Fruit fly (Drosophila melanogaster): ENCODE measurements around the gene retm.
A peak's percentile ranks its signal among the peaks of the same experiment; 100 is the strongest.

retm gene

dm6 chr2L:6447581-6448333, 8.0 kb downstream of the retm start (continued):
- TF ChIP-seq Eip78C (GFP tag) (peak; percentile 56), Lpt (GFP tag; optimal IDR thresholded peaks at IDR 0.05) (peak; percentile 20), CG6163 (GFP tag; IDR thresholded peaks at IDR 0.05) (peak; percentile 55; the same call in 1 of the 3 replicates), CG15336 (GFP tag; IDR thresholded peaks at IDR 0.05) (no peak), topi (GFP tag; optimal IDR thresholded peaks at IDR 0.05) (no peak), CG1621 (tag; optimal IDR thresholded peaks at IDR 0.05) (peak; percentile 67), CG11762 (GFP tag; optimal IDR thresholded peaks at IDR 0.05; ENCODE audit: insufficient read depth) (no peak), Eip75B (GFP tag; optimal IDR thresholded peaks at IDR 0.05) (no peak), CG6276 (GFP tag; optimal IDR thresholded peaks at IDR 0.05) (peak; percentile 54), Sox15 (GFP tag; optimal IDR thresholded peaks at IDR 0.05) (no peak)

- TF ChIP-seq Hr4 (GFP tag; optimal IDR thresholded peaks at IDR 0.05) = no peak
- no peak for TF ChIP-seq esn (GFP tag; optimal IDR thresholded peaks at IDR 0.05)
- no peak for TF ChIP-seq CG6163 (GFP tag; IDR thresholded peaks at IDR 0.05)
- TF ChIP-seq CG8119 (GFP tag; IDR thresholded peaks at IDR 0.05) = no peak
- TF ChIP-seq CG31627 (GFP tag; optimal IDR thresholded peaks at IDR 0.05) = no peak
- TF ChIP-seq fkh (GFP tag; optimal IDR thresholded peaks at IDR 0.05) = no peak
- TF ChIP-seq CG16779 (tag; optimal IDR thresholded peaks at IDR 0.05) = no peak
Measured at dm6 chr2L:6426329-6426728, 29.4 kb downstream of the retm start.

- peak; percentile 48 for TF ChIP-seq Eip78C (GFP tag)
- no peak for TF ChIP-seq Eip93F (GFP tag; optimal IDR thresholded peaks at IDR 0.05)
- TF ChIP-seq svp (GFP tag) = peak; percentile 74
Measured at dm6 chr2L:6424198-6424597, 31.5 kb downstream of the retm start, which contains the start of gene Fic. Gene Fic, plus strand, starts transcription at chr2L:6424336.

- TF ChIP-seq Sox14 (GFP tag; optimal IDR thresholded peaks at IDR 0.05) = no peak
- TF ChIP-seq svp (GFP tag) = peak; percentile 86
- TF ChIP-seq Hr38 (GFP tag; optimal IDR thresholded peaks at IDR 0.05) = no peak
- no peak for TF ChIP-seq CG8632 (GFP tag; optimal IDR thresholded peaks at IDR 0.05)
- no peak for TF ChIP-seq net (GFP tag; optimal IDR thresholded peaks at IDR 0.05)
- no peak for TF ChIP-seq Ets96B (tag; optimal IDR thresholded peaks at IDR 0.05)
- TF ChIP-seq CG3919 (GFP tag; optimal IDR thresholded peaks at IDR 0.05) = no peak
- no peak for TF ChIP-seq Smox (GFP tag; optimal IDR thresholded peaks at IDR 0.05)
- 0 out of 3 replicates have a peak, but pooled peaks have one; percentile 14 for TF ChIP-seq eg (GFP tag; IDR thresholded peaks at IDR 0.05)
Measured at dm6 chr2L:6423148-6423547, 32.6 kb downstream of the retm start, which contains the start of gene Tig. Gene Tig, minus strand, starts transcription at chr2L:6423310.

dm6 chr2L:6422488-6422887, 33.2 kb downstream of the retm start:
- peak; percentile 94 for TF ChIP-seq svp (GFP tag)
- TF ChIP-seq achi (GFP tag; optimal IDR thresholded peaks at IDR 0.05) = no peak

- TF ChIP-seq CG8119 (GFP tag; IDR thresholded peaks at IDR 0.05) = no peak
- TF ChIP-seq svp (GFP tag) = peak; percentile 71
- no peak for TF ChIP-seq cyc (GFP tag; optimal IDR thresholded peaks at IDR 0.05)
- no peak for TF ChIP-seq CG3032 (tag; optimal IDR thresholded peaks at IDR 0.05)
- no peak for TF ChIP-seq CG11762 (GFP tag; optimal IDR thresholded peaks at IDR 0.05; ENCODE audit: insufficient read depth)
Measured at dm6 chr2L:6421495-6421894, 34.2 kb downstream of the retm start.

- TF ChIP-seq CG3919 (GFP tag; optimal IDR thresholded peaks at IDR 0.05) = no peak
- peak; percentile 17 for TF ChIP-seq svp (GFP tag)
Measured at dm6 chr2L:6411953-6412352, 43.8 kb downstream of the retm start, which contains the start of gene CG13982. Gene CG13982, plus strand, starts transcription at chr2L:6412315.
